Fruit fly (Drosophila melanogaster) whole organism, embryonic: ENCODE measurements around the gene CG33191.

Source experiments
- Abd-B ChIP-seq: fragments of 200-800 bp; sonication (Bioruptor generic); optimal IDR thresholded peaks from 2 replicates; lab custom pipeline; 2018; ENCODE audit warnings: missing biosample characterization, mild to moderate bottlenecking, missing genetic modification characterization, moderate library complexity
- Blimp-1 ChIP-seq: fragments of 200-800 bp; sonication (Bioruptor generic); optimal IDR thresholded peaks from 3 replicates; lab custom pipeline; 2018; ENCODE audit warnings: missing biosample characterization, missing genetic modification characterization, mild to moderate bottlenecking, moderate library complexity, missing genetic modification reagents
- BtbVII ChIP-seq: fragments of 200-800 bp; sonication (Bioruptor generic); optimal IDR thresholded peaks from 3 replicates; lab custom pipeline; 2017; ENCODE audit warnings: missing biosample characterization, mild to moderate bottlenecking, missing genetic modification characterization
- CG10274 ChIP-seq: fragments of 200-800 bp; sonication (Bioruptor generic); optimal IDR thresholded peaks from 3 replicates; lab custom pipeline; 2017; ENCODE audit warnings: missing biosample characterization, mild to moderate bottlenecking, missing genetic modification characterization
- CG12299 ChIP-seq: fragments of 200-800 bp; sonication (Bioruptor generic); optimal IDR thresholded peaks from 2 replicates; lab custom pipeline; 2018; ENCODE audit warnings: missing biosample characterization, mild to moderate bottlenecking, missing genetic modification characterization
- CG15269 ChIP-seq: fragments of 200-800 bp; sonication (Bioruptor generic); optimal IDR thresholded peaks from 2 replicates; lab custom pipeline; 2018; ENCODE audit warnings: missing biosample characterization, mild to moderate bottlenecking, missing genetic modification characterization, moderate library complexity
- CG1603 ChIP-seq: fragments of 200-800 bp; sonication (Bioruptor generic); optimal IDR thresholded peaks from 2 replicates; lab custom pipeline; 2019; ENCODE audit warnings: missing biosample characterization, mild to moderate bottlenecking, missing genetic modification characterization, moderate library complexity
- CG17802 ChIP-seq: fragments of 200-800 bp; sonication (Bioruptor generic); optimal IDR thresholded peaks from 2 replicates; lab custom pipeline; 2018; ENCODE audit warnings: missing biosample characterization, mild to moderate bottlenecking, missing genetic modification characterization, moderate library complexity
- CG1792 ChIP-seq: fragments of 200-800 bp; sonication (Bioruptor generic); optimal IDR thresholded peaks from 2 replicates; lab custom pipeline; 2016; ENCODE audit warnings: missing biosample characterization, missing genetic modification characterization
- CG18764 ChIP-seq: fragments of 200-800 bp; sonication (Bioruptor generic); optimal IDR thresholded peaks from 3 replicates; lab custom pipeline; 2016; ENCODE audit warnings: missing biosample characterization, missing genetic modification characterization
- CG2202 ChIP-seq: fragments of 200-800 bp; sonication (Bioruptor generic); optimal IDR thresholded peaks from 2 replicates; lab custom pipeline; 2018; ENCODE audit warnings: missing biosample characterization, mild to moderate bottlenecking, missing genetic modification characterization
- CG2678 ChIP-seq: fragments of 200-800 bp; sonication (Bioruptor generic); optimal IDR thresholded peaks from 3 replicates; lab custom pipeline; 2019; ENCODE audit warnings: missing biosample characterization, mild to moderate bottlenecking, missing genetic modification characterization, moderate library complexity
- CG30431 ChIP-seq: fragments of 200-800 bp; sonication (Bioruptor generic); optimal IDR thresholded peaks from 2 replicates; lab custom pipeline; 2017; ENCODE audit warnings: missing biosample characterization, missing genetic modification characterization
- CG3163 ChIP-seq: fragments of 200-800 bp; sonication (Bioruptor generic); optimal IDR thresholded peaks from 3 replicates; lab custom pipeline; 2016; ENCODE audit warnings: missing biosample characterization, missing genetic modification characterization
- CG32772 ChIP-seq: fragments of 200-800 bp; sonication (Bioruptor generic); IDR thresholded peaks from 2 replicates; pipeline ENCODE4 v1.3.6; 2022; ENCODE audit warnings: missing biosample characterization, missing genetic modification characterization
- CG5245 ChIP-seq: fragments of 200-800 bp; sonication (Bioruptor generic); optimal IDR thresholded peaks from 3 replicates; lab custom pipeline; 2016; ENCODE audit warnings: missing biosample characterization, missing genetic modification characterization
- CG6689 ChIP-seq: fragments of 200-800 bp; sonication (Bioruptor generic); IDR thresholded peaks from 2 replicates; pipeline ENCODE4 v1.3.6; 2022; ENCODE audit warnings: missing biosample characterization, missing genetic modification characterization
- CG6765 ChIP-seq: fragments of 200-800 bp; sonication (Bioruptor generic); optimal IDR thresholded peaks from 3 replicates; lab custom pipeline; 2017; ENCODE audit warnings: missing biosample characterization, mild to moderate bottlenecking, missing genetic modification characterization
- CG7357 ChIP-seq: fragments of 200-800 bp; sonication (Bioruptor generic); IDR thresholded peaks from 3 replicates; pipeline ENCODE4 v1.3.6; 2022; ENCODE audit warnings: missing biosample characterization, missing genetic modification characterization
- CG7372 ChIP-seq: fragments of 200-800 bp; sonication (Bioruptor generic); IDR thresholded peaks from 2 replicates; pipeline ENCODE4 v1.3.6; 2022; ENCODE audit warnings: missing biosample characterization, missing genetic modification characterization
- CG7556 ChIP-seq: fragments of 200-800 bp; sonication (Bioruptor generic); optimal IDR thresholded peaks from 2 replicates; lab custom pipeline; 2017; ENCODE audit warnings: missing biosample characterization, mild to moderate bottlenecking, missing genetic modification characterization
- CG7839 ChIP-seq: fragments of 200-800 bp; sonication (Bioruptor generic); optimal IDR thresholded peaks from 3 replicates; lab custom pipeline; 2018; ENCODE audit warnings: missing biosample characterization, mild to moderate bottlenecking, missing genetic modification characterization, moderate library complexity
- CG7963 ChIP-seq: fragments of 200-800 bp; sonication (Bioruptor generic); IDR thresholded peaks from 3 replicates; pipeline ENCODE4 v1.3.6; 2022; ENCODE audit warnings: missing biosample characterization, missing genetic modification characterization; ENCODE audit not compliant: partially characterized antibody
- CG7987 ChIP-seq: fragments of 200-800 bp; sonication (Bioruptor generic); optimal IDR thresholded peaks from 2 replicates; lab custom pipeline; 2018; ENCODE audit warnings: missing biosample characterization, mild to moderate bottlenecking, missing genetic modification characterization, moderate library complexity
- CG8924 ChIP-seq: fragments of 200-800 bp; optimal IDR thresholded peaks from 3 replicates; lab custom pipeline; 2019; ENCODE audit warnings: missing biosample characterization, mild to moderate bottlenecking, missing genetic modification characterization, moderate library complexity
- D19B ChIP-seq: fragments of 200-800 bp; sonication (Bioruptor generic); optimal IDR thresholded peaks from 2 replicates; lab custom pipeline; 2017; ENCODE audit warnings: missing biosample characterization, mild to moderate bottlenecking, missing genetic modification characterization
- Drgx ChIP-seq: fragments of 200-800 bp; sonication (Bioruptor generic); IDR thresholded peaks from 2 replicates; pipeline ENCODE4 v1.3.6; 2022; ENCODE audit warnings: missing biosample characterization, missing genetic modification characterization
- Gug ChIP-seq: fragments of 200-800 bp; sonication (Bioruptor generic); IDR thresholded peaks from 4 replicates; pipeline ENCODE4 v1.3.6; 2022; ENCODE audit warnings: missing biosample characterization, missing genetic modification characterization
- HLH4C ChIP-seq: fragments of 200-800 bp; sonication (Bioruptor generic); IDR thresholded peaks from 3 replicates; pipeline ENCODE4 v1.3.6; 2022; ENCODE audit warnings: missing biosample characterization, missing genetic modification characterization; ENCODE audit not compliant: partially characterized antibody
- Kr ChIP-seq: fragments of 200-800 bp; sonication (Bioruptor generic); optimal IDR thresholded peaks from 2 replicates; lab custom pipeline; 2017; ENCODE audit warnings: missing biosample characterization, mild to moderate bottlenecking, missing genetic modification characterization
- Oli ChIP-seq: fragments of 200-800 bp; sonication (Bioruptor generic); optimal IDR thresholded peaks from 2 replicates; lab custom pipeline; 2018; ENCODE audit warnings: missing biosample characterization, mild to moderate bottlenecking, missing genetic modification characterization, moderate library complexity
- Scr ChIP-seq: fragments of 200-800 bp; sonication (Bioruptor generic); IDR thresholded peaks from 2 replicates; pipeline ENCODE4 v1.3.6; 2022; ENCODE audit warnings: missing biosample characterization, missing genetic modification characterization; ENCODE audit not compliant: partially characterized antibody
- Sox100B ChIP-seq: fragments of 200-800 bp; sonication (Bioruptor generic); optimal IDR thresholded peaks from 3 replicates; lab custom pipeline; 2018; ENCODE audit warnings: missing biosample characterization, mild to moderate bottlenecking, missing genetic modification characterization
- Taf1 ChIP-seq: fragments of 200-800 bp; sonication (Bioruptor generic); IDR thresholded peaks from 2 replicates; pipeline ENCODE4 v1.3.6; 2022; ENCODE audit warnings: missing biosample characterization, missing genetic modification characterization
- al ChIP-seq: fragments of 200-800 bp; sonication (Bioruptor generic); IDR thresholded peaks from 2 replicates; pipeline ENCODE4 v1.3.6; 2022; ENCODE audit warnings: missing biosample characterization, missing genetic modification characterization
- bowl ChIP-seq: fragments of 200-800 bp; sonication (Bioruptor generic); IDR thresholded peaks from 2 replicates; pipeline ENCODE4 v1.3.6; 2022; ENCODE audit warnings: missing biosample characterization, missing genetic modification characterization
- bsh ChIP-seq, 2 experiments: fragments of 200-800 bp; sonication (Bioruptor generic); optimal IDR thresholded peaks; 2 replicates each; lab custom pipeline; 2017 to 2018; ENCODE audit warnings: mild to moderate bottlenecking in 2 of 2, missing biosample characterization in 2 of 2, missing genetic modification characterization in 2 of 2, moderate library complexity in 1 of 2
- crp ChIP-seq, 2 experiments: fragments of 200-800 bp; sonication (Bioruptor generic); optimal IDR thresholded peaks; 2 replicates in 1 of 2; 3 replicates in 1 of 2; lab custom pipeline; 2017; ENCODE audit warnings: missing biosample characterization in 2 of 2, missing genetic modification characterization in 2 of 2, mild to moderate bottlenecking in 1 of 2, moderate library complexity in 1 of 2
- dpn ChIP-seq, 2 experiments: fragments of 200-800 bp; sonication (Bioruptor generic); optimal IDR thresholded peaks; 3 replicates each; lab custom pipeline; 2016; ENCODE audit warnings: missing biosample characterization in 2 of 2, missing genetic modification characterization in 2 of 2
- grn ChIP-seq: fragments of 200-800 bp; sonication (Bioruptor generic); optimal IDR thresholded peaks from 3 replicates; lab custom pipeline; 2017; ENCODE audit warnings: missing biosample characterization, missing genetic modification characterization
- gt ChIP-seq: fragments of 200-800 bp; sonication (Bioruptor generic); IDR thresholded peaks from 2 replicates; pipeline ENCODE4 v1.3.6; 2022; ENCODE audit warnings: missing biosample characterization, missing genetic modification characterization
- jumu ChIP-seq: fragments of 200-800 bp; sonication (Bioruptor generic); optimal IDR thresholded peaks from 3 replicates; lab custom pipeline; 2016; ENCODE audit warnings: missing biosample characterization, missing genetic modification characterization
- ken ChIP-seq: fragments of 200-800 bp; sonication (Bioruptor generic); IDR thresholded peaks from 3 replicates; pipeline ENCODE4 v1.3.6; 2022; ENCODE audit warnings: missing biosample characterization, missing genetic modification characterization
- nerfin-2 ChIP-seq: fragments of 200-800 bp; sonication (Bioruptor generic); IDR thresholded peaks from 2 replicates; pipeline ENCODE4 v1.3.6; 2022; ENCODE audit warnings: missing biosample characterization, missing genetic modification characterization; ENCODE audit not compliant: partially characterized antibody
- org-1 ChIP-seq: fragments of 200-800 bp; sonication (Bioruptor generic); optimal IDR thresholded peaks from 2 replicates; lab custom pipeline; 2017; ENCODE audit warnings: missing biosample characterization, missing genetic modification characterization
- salm ChIP-seq: fragments of 200-800 bp; sonication (Bioruptor generic); optimal IDR thresholded peaks from 2 replicates; lab custom pipeline; 2018; ENCODE audit warnings: missing biosample characterization, mild to moderate bottlenecking, missing genetic modification characterization
- sc ChIP-seq, 3 experiments: fragments of >200 bp in 2 of 3; fragments of 200-800 bp in 1 of 3; sonication (Bioruptor generic) in 1 of 3; optimal IDR thresholded peaks; 2 replicates in 2 of 3; 3 replicates in 1 of 3; lab custom pipeline; 2017; ENCODE audit warnings: mild to moderate bottlenecking in 1 of 3, missing biosample characterization in 1 of 3, missing genetic modification characterization in 1 of 3, missing genetic modification reagents in 1 of 3
- slp2 ChIP-seq: fragments of 200-800 bp; sonication (Bioruptor generic); optimal IDR thresholded peaks from 2 replicates; lab custom pipeline; 2016; ENCODE audit warnings: missing biosample characterization, missing genetic modification characterization
- stwl ChIP-seq: fragments of 200-800 bp; sonication (Bioruptor generic); optimal IDR thresholded peaks from 3 replicates; lab custom pipeline; 2018; ENCODE audit warnings: missing biosample characterization, mild to moderate bottlenecking, missing genetic modification characterization, moderate library complexity

The CG33191 gene

dm6 chr3R:8744198-8744597, 35.5 kb downstream of the CG33191 start (continued):
- no peak for TF ChIP-seq CG2202
- peak; percentile 53 for TF ChIP-seq jumu
- no peak for TF ChIP-seq Scr (GFP tag; lab: Robert Waterston, UW)
- TF ChIP-seq CG32772 (GFP tag; lab: Robert Waterston, UW), result 0 out of 2 replicates have a peak, but pooled peaks have one; percentile 44
- TF ChIP-seq CG2678 (tag; lab: Kevin White, UChicago), result peak; percentile 57
- peak; percentile 7 for TF ChIP-seq CG8924
- no peak for TF ChIP-seq CG7987 (GFP tag; lab: Kevin White, UChicago)
- TF ChIP-seq sc (optimal IDR thresholded peaks at IDR 0.05; lab: Kevin White, UChicago), result no peak
- TF ChIP-seq sc (GFP tag; optimal IDR thresholded peaks at IDR 0.05; lab: Kevin White, UChicago), result no peak
- TF ChIP-seq CG7839 (tag; lab: Kevin White, UChicago), result no peak
- no peak for TF ChIP-seq CG10274 (GFP tag; lab: Kevin White, UChicago)
- no peak for TF ChIP-seq stwl (tag; lab: Kevin White, UChicago)
- TF ChIP-seq CG7556 (GFP tag; lab: Kevin White, UChicago), result peak; percentile 51
- no peak for TF ChIP-seq CG7963 (GFP tag; lab: Robert Waterston, UW)
- TF ChIP-seq CG7372, result 0 out of 2 replicates have a peak, but pooled peaks have one; percentile 33
- peak in 1 of 2 experiments; percentile 50 for TF ChIP-seq dpn (GFP tag; optimal IDR thresholded peaks at IDR 0.05; lab: Kevin White, UChicago)
- no peak for TF ChIP-seq salm
- peak; percentile 44 for TF ChIP-seq CG1603 (tag; lab: Kevin White, UChicago)
- peak; percentile 61 for TF ChIP-seq CG6689 (GFP tag; lab: Robert Waterston, UW)
- TF ChIP-seq CG5245 (GFP tag; lab: Kevin White, UChicago), result no peak
- peak; percentile 8 for TF ChIP-seq Abd-B
- no peak for TF ChIP-seq crp (GFP tag; optimal IDR thresholded peaks at IDR 0.05; lab: Kevin White, UChicago)
- 0 out of 2 replicates have a peak, but pooled peaks have one; percentile 15 for TF ChIP-seq Taf1 (GFP tag; lab: Robert Waterston, UW)
- no peak for TF ChIP-seq HLH4C (GFP tag; lab: Robert Waterston, UW)
- peak; percentile 36 for TF ChIP-seq org-1
- TF ChIP-seq ken (GFP tag; lab: Robert Waterston, UW), result peak; percentile 33; the same call in 1 of the 3 replicates
- TF ChIP-seq bowl (GFP tag; lab: Robert Waterston, UW), result no peak
- peak; percentile 40; the same call in 2 of the 3 replicates for TF ChIP-seq CG7357
- TF ChIP-seq al (GFP tag; lab: Robert Waterston, UW), result no peak
- no peak for TF ChIP-seq CG6765 (GFP tag; lab: Kevin White, UChicago)
- TF ChIP-seq D19B, result no peak
- TF ChIP-seq CG15269 (tag; lab: Kevin White, UChicago), result peak; percentile 73
- no peak for TF ChIP-seq nerfin-2 (GFP tag; lab: Robert Waterston, UW)
- no peak for TF ChIP-seq Kr
- no peak for TF ChIP-seq CG3163
- no peak for TF ChIP-seq CG17802 (tag; lab: Kevin White, UChicago)
- TF ChIP-seq gt (GFP tag; lab: Robert Waterston, UW), result no peak
- TF ChIP-seq slp2 (GFP tag; lab: Kevin White, UChicago), result no peak
- no peak for TF ChIP-seq CG12299 (tag; lab: Kevin White, UChicago)
- TF ChIP-seq Sox100B (GFP tag; lab: Kevin White, UChicago), result no peak
- TF ChIP-seq grn (GFP tag; lab: Kevin White, UChicago), result no peak
- peak in 1 of 2 experiments; percentile 57 for TF ChIP-seq bsh (GFP tag; optimal IDR thresholded peaks at IDR 0.05; lab: Kevin White, UChicago)
- peak; percentile 62 for TF ChIP-seq Oli (tag; lab: Kevin White, UChicago)
- peak; percentile 22 for TF ChIP-seq CG30431 (GFP tag; lab: Kevin White, UChicago)
- TF ChIP-seq CG18764 (GFP tag; lab: Kevin White, UChicago), result peak; percentile 7
- TF ChIP-seq Drgx, result peak; percentile 66
- peak; percentile 51 for TF ChIP-seq BtbVII (GFP tag; lab: Kevin White, UChicago)
- peak; percentile 40 for TF ChIP-seq Blimp-1 (GFP tag; lab: Kevin White, UChicago)
- no peak for TF ChIP-seq CG1792 (GFP tag; lab: Kevin White, UChicago)
- peak; percentile 28; the same call in 1 of the 4 replicates for TF ChIP-seq Gug (GFP tag; lab: Robert Waterston, UW)
